Worm (Caenorhabditis elegans) whole organism, L1 larva: ENCODE data around the gene T22B7.22.
A peak's percentile ranks its signal among the peaks of the same experiment; 100 is the strongest.

Experiments
- C34B4.2 ChIP-seq: sonication (generic microtip); optimal IDR thresholded peaks from 2 replicates; lab custom pipeline; 2017; ENCODE audit warnings: mild to moderate bottlenecking, missing genetic modification characterization, missing compliant biosample characterization
- aha-1 ChIP-seq: fragments of 150-350 bp; optimal IDR thresholded peaks from 2 replicates; lab custom pipeline; 2014; ENCODE audit warnings: missing biosample characterization, missing genetic modification characterization
- alr-1 ChIP-seq: fragments of 200-800 bp; sonication (Bioruptor generic); optimal IDR thresholded peaks from 2 replicates; lab custom pipeline; 2018; ENCODE audit warnings: borderline replicate concordance, mild to moderate bottlenecking, missing genetic modification characterization, missing compliant biosample characterization
- ceh-63 ChIP-seq: fragments of 200-800 bp; sonication (Bioruptor generic); optimal IDR thresholded peaks from 2 replicates; lab custom pipeline; 2018; ENCODE audit warnings: mild to moderate bottlenecking, missing genetic modification characterization, missing compliant biosample characterization
- ceh-8 ChIP-seq: fragments of 200-800 bp; sonication (Bioruptor generic); optimal IDR thresholded peaks from 2 replicates; lab custom pipeline; 2018; ENCODE audit warnings: mild to moderate bottlenecking, missing genetic modification characterization, moderate library complexity, missing compliant biosample characterization
- ceh-90 ChIP-seq: sonication (generic microtip); optimal IDR thresholded peaks from 2 replicates; lab custom pipeline; 2016; ENCODE audit warnings: missing genetic modification characterization, missing compliant biosample characterization
- ces-1 ChIP-seq: fragments of 150-350 bp; optimal IDR thresholded peaks from 2 replicates; lab custom pipeline; 2014; ENCODE audit warnings: missing biosample characterization, missing genetic modification reagents, missing genetic modification characterization
- efl-1 ChIP-seq, 4 experiments: fragments of 150-350 bp; optimal IDR thresholded peaks in 3 of 4; peaks in 1 of 4; 1 replicate in 1 of 4; 2 replicates in 3 of 4; lab custom pipeline; 2014; ENCODE audit warnings: missing biosample characterization in 2 of 4, missing genetic modification characterization in 2 of 4, missing genetic modification reagents in 2 of 4
- egl-13 ChIP-seq: sonication (generic microtip); optimal IDR thresholded peaks from 2 replicates; lab custom pipeline; 2016; ENCODE audit warnings: missing genotype, missing genetic modification reagents, missing genetic modification characterization, missing compliant biosample characterization
- egl-27 ChIP-seq, 2 experiments: fragments of 150-350 bp in 1 of 2; sonication (generic microtip); optimal IDR thresholded peaks; 3 replicates each; lab custom pipeline; 2017 to 2018; ENCODE audit warnings: missing biosample characterization in 2 of 2, missing genetic modification characterization in 2 of 2, missing genetic modification reagents in 2 of 2
- elt-2 ChIP-seq: sonication (generic microtip); optimal IDR thresholded peaks from 2 replicates; lab custom pipeline; 2016; ENCODE audit warnings: missing genetic modification characterization, mild to moderate bottlenecking, inconsistent platforms, missing compliant biosample characterization, missing genetic modification reagents
- ets-5 ChIP-seq: fragments of 200-800 bp; sonication (Bioruptor generic); IDR thresholded peaks from 2 replicates; pipeline ENCODE4 v1.3.6; 2022; ENCODE audit warnings: missing genetic modification characterization, missing compliant biosample characterization
- fkh-10 ChIP-seq: sonication (generic microtip); optimal IDR thresholded peaks from 2 replicates; lab custom pipeline; 2017; ENCODE audit warnings: missing biosample characterization, missing genetic modification reagents, missing genetic modification characterization
- fkh-4 ChIP-seq: sonication (generic microtip); optimal IDR thresholded peaks from 2 replicates; lab custom pipeline; 2016; ENCODE audit warnings: missing compliant biosample characterization, missing genetic modification characterization, borderline replicate concordance
- fos-1 ChIP-seq: fragments of 150-350 bp; optimal IDR thresholded peaks from 2 replicates; lab custom pipeline; 2014; ENCODE audit warnings: missing biosample characterization, missing genetic modification characterization
- grh-1 ChIP-seq: fragments of 200-800 bp; sonication (Bioruptor generic); IDR thresholded peaks from 2 replicates; pipeline ENCODE4 v1.3.6; 2022; ENCODE audit warnings: missing genetic modification reagents, missing genetic modification characterization, missing compliant biosample characterization
- hlh-4 ChIP-seq: sonication (generic microtip); optimal IDR thresholded peaks from 2 replicates; lab custom pipeline; 2016; ENCODE audit warnings: mild to moderate bottlenecking, missing genetic modification characterization, missing compliant biosample characterization
- irx-1 ChIP-seq: sonication (generic microtip); optimal IDR thresholded peaks from 2 replicates; lab custom pipeline; 2016; ENCODE audit warnings: missing genetic modification characterization, missing compliant biosample characterization
- lin-14 ChIP-seq: fragments of 200-800 bp; sonication (Bioruptor generic); optimal IDR thresholded peaks from 2 replicates; lab custom pipeline; 2018; ENCODE audit warnings: mild to moderate bottlenecking, missing genetic modification characterization, moderate library complexity, missing compliant biosample characterization
- lsy-2 ChIP-seq, 2 experiments: fragments of 150-350 bp; optimal IDR thresholded peaks; 2 replicates each; lab custom pipeline; 2014; ENCODE audit warnings: missing biosample characterization in 2 of 2, missing genetic modification characterization in 2 of 2
- mef-2 ChIP-seq: fragments of 150-350 bp; optimal IDR thresholded peaks from 2 replicates; lab custom pipeline; 2014; ENCODE audit warnings: missing biosample characterization, missing genetic modification characterization
- nhr-11 ChIP-seq: fragments of 150-350 bp; optimal IDR thresholded peaks from 2 replicates; lab custom pipeline; 2014; ENCODE audit warnings: missing biosample characterization, missing genetic modification characterization
- nhr-237 ChIP-seq: fragments of 150-350 bp; optimal IDR thresholded peaks from 2 replicates; lab custom pipeline; 2014; ENCODE audit warnings: missing biosample characterization, missing genetic modification characterization
- nhr-28 ChIP-seq: fragments of 150-350 bp; optimal IDR thresholded peaks from 2 replicates; lab custom pipeline; 2014; ENCODE audit warnings: missing biosample characterization, missing genetic modification characterization
- nhr-85 ChIP-seq: sonication (generic microtip); peaks from one replicate; lab custom pipeline; 2016; ENCODE audit warnings: missing genetic modification characterization, inconsistent platforms, missing compliant biosample characterization
- nhr-90 ChIP-seq: sonication (generic microtip); optimal IDR thresholded peaks from 2 replicates; lab custom pipeline; 2016; ENCODE audit warnings: mild to moderate bottlenecking, missing genetic modification characterization, missing compliant biosample characterization; ENCODE audit not compliant: poor library complexity
- pag-3 ChIP-seq: sonication (generic microtip); optimal IDR thresholded peaks from 2 replicates; lab custom pipeline; 2017; ENCODE audit warnings: missing genetic modification characterization, mild to moderate bottlenecking, missing compliant biosample characterization, antibody characterized with exemption, borderline replicate concordance; ENCODE audit not compliant: insufficient read depth
- pqm-1 ChIP-seq: sonication (generic microtip); optimal IDR thresholded peaks from 3 replicates; lab custom pipeline; 2017; ENCODE audit warnings: missing biosample characterization, missing genetic modification characterization
- rnt-1 ChIP-seq: sonication (generic microtip); optimal IDR thresholded peaks from 2 replicates; lab custom pipeline; 2016; ENCODE audit warnings: mild to moderate bottlenecking, missing genetic modification characterization, moderate library complexity, missing compliant biosample characterization
- skn-1 ChIP-seq: fragments of 150-350 bp; optimal IDR thresholded peaks from 2 replicates; lab custom pipeline; 2014; ENCODE audit warnings: missing biosample characterization, missing genetic modification characterization
- snpc-4 ChIP-seq: fragments of 150-350 bp; optimal IDR thresholded peaks from 2 replicates; lab custom pipeline; 2014; ENCODE audit warnings: missing biosample characterization, missing genetic modification characterization
- sup-37 ChIP-seq: fragments of 200-800 bp; sonication (Bioruptor generic); optimal IDR thresholded peaks from 2 replicates; lab custom pipeline; 2018; ENCODE audit warnings: mild to moderate bottlenecking, missing genetic modification characterization, missing compliant biosample characterization
- swsn-7 ChIP-seq: sonication (generic microtip); optimal IDR thresholded peaks from 2 replicates; lab custom pipeline; 2016; ENCODE audit warnings: missing genetic modification characterization, missing compliant biosample characterization
- tbx-2 ChIP-seq: sonication (generic microtip); optimal IDR thresholded peaks from 2 replicates; lab custom pipeline; 2016; ENCODE audit warnings: missing genetic modification characterization, missing compliant biosample characterization
- unc-30 ChIP-seq: sonication (generic microtip); optimal IDR thresholded peaks from 2 replicates; lab custom pipeline; 2017; ENCODE audit warnings: missing biosample characterization, missing genetic modification characterization
- unc-62 ChIP-seq: fragments of 150-350 bp; optimal IDR thresholded peaks from 2 replicates; lab custom pipeline; 2014; ENCODE audit warnings: missing biosample characterization, missing genetic modification reagents, missing genetic modification characterization
- unc-86 ChIP-seq: sonication (generic microtip); optimal IDR thresholded peaks from 2 replicates; lab custom pipeline; 2016; ENCODE audit warnings: missing genetic modification characterization, missing compliant biosample characterization
- ztf-11 ChIP-seq, 2 experiments: sonication (generic microtip); optimal IDR thresholded peaks; 2 replicates each; lab custom pipeline; 2016 to 2017; ENCODE audit warnings: missing genetic modification characterization in 2 of 2, missing biosample characterization in 1 of 2, missing compliant biosample characterization in 1 of 2

The T22B7.22 gene

ce11 chrX:5647884-5648283, 11.9 kb upstream of the T22B7.22 start, which contains the start of gene srv-7:
srv-7 (minus strand) TSS chrX:5647984.
- TF ChIP-seq egl-27 (tag; optimal IDR thresholded peaks at IDR 0.05; lab: Kevin White, UChicago), result no peak
- TF ChIP-seq nhr-11 (tag; lab: Kevin White, UChicago), result no peak
- TF ChIP-seq pag-3 (tag; lab: Kevin White, UChicago), result no peak
- no peak for TF ChIP-seq lsy-2 (tag; optimal IDR thresholded peaks at IDR 0.05; lab: Kevin White, UChicago)
- TF ChIP-seq ces-1 (GFP tag; lab: Kevin White, UChicago), result no peak
- TF ChIP-seq ets-5 (GFP tag; lab: Robert Waterston, UW), result no peak
- no peak for TF ChIP-seq mef-2 (tag; lab: Kevin White, UChicago)
- no peak for TF ChIP-seq nhr-90 (tag; lab: Kevin White, UChicago)
- TF ChIP-seq fkh-10 (GFP tag; lab: Kevin White, UChicago), result no peak
- TF ChIP-seq alr-1 (tag; lab: Kevin White, UChicago), result no peak
- no peak for TF ChIP-seq egl-13 (tag; lab: Kevin White, UChicago)
- no peak for TF ChIP-seq aha-1 (tag; lab: Kevin White, UChicago)
- no peak for TF ChIP-seq ceh-8 (GFP tag; lab: Kevin White, UChicago)
- no peak for TF ChIP-seq skn-1 (tag; lab: Kevin White, UChicago)
- no peak for TF ChIP-seq unc-30

ce11 chrX:5653813-5654212, 6.0 kb upstream of the T22B7.22 start, which contains the start of gene T22B7.7:
T22B7.7 (minus strand) TSS chrX:5654074.
- TF ChIP-seq elt-2 (tag; lab: Kevin White, UChicago) (no peak), efl-1 (optimal IDR thresholded peaks at IDR 0.05; lab: Kevin White, UChicago) (no peak), efl-1 (GFP tag; optimal IDR thresholded peaks at IDR 0.05 in 1 of 2; lab: Kevin White, UChicago) (peak in 1 of 2 experiments; percentile 47), lin-14 (peak; percentile 21)

- TF ChIP-seq unc-62 (GFP tag; lab: Kevin White, UChicago), result no peak
- TF ChIP-seq efl-1 (optimal IDR thresholded peaks at IDR 0.05; lab: Kevin White, UChicago), result no peak
- TF ChIP-seq efl-1 (GFP tag; optimal IDR thresholded peaks at IDR 0.05 in 1 of 2; lab: Kevin White, UChicago), result peak in 1 of 2 experiments; percentile 62
These were observed 4.2 kb upstream of the T22B7.22 start for ce11 chrX:5655601-5656000.

- no peak for TF ChIP-seq nhr-237
- TF ChIP-seq ztf-11 (tag; optimal IDR thresholded peaks at IDR 0.05; lab: Kevin White, UChicago), result no peak
- peak; percentile 4 for TF ChIP-seq lin-14
- TF ChIP-seq pag-3 (tag; lab: Kevin White, UChicago), result peak; percentile 62
- no peak for TF ChIP-seq pqm-1
- no peak for TF ChIP-seq fkh-4 (tag; lab: Kevin White, UChicago)
- no peak for TF ChIP-seq nhr-28 (tag; lab: Kevin White, UChicago)
- TF ChIP-seq grh-1 (GFP tag; lab: Robert Waterston, UW), result no peak
- no peak for TF ChIP-seq aha-1 (tag; lab: Kevin White, UChicago)
- no peak for TF ChIP-seq efl-1 (optimal IDR thresholded peaks at IDR 0.05; lab: Kevin White, UChicago)
- peak in 1 of 2 experiments; percentile 28 for TF ChIP-seq efl-1 (GFP tag; optimal IDR thresholded peaks at IDR 0.05 in 1 of 2; lab: Kevin White, UChicago)
- no peak for TF ChIP-seq ceh-90 (tag; lab: Kevin White, UChicago)
- TF ChIP-seq rnt-1, result no peak
- TF ChIP-seq unc-86, result no peak
- TF ChIP-seq alr-1 (tag; lab: Kevin White, UChicago), result no peak
- no peak for TF ChIP-seq swsn-7 (tag; lab: Kevin White, UChicago)
These were observed 1.4 kb downstream of the T22B7.22 start for ce11 chrX:5661179-5661578.

ce11 chrX:5663537-5663936, 3.8 kb downstream of the T22B7.22 start, which contains the start of gene egl-13:
egl-13 (plus strand) TSS chrX:5663837.
- no peak for TF ChIP-seq ceh-63 (GFP tag; lab: Kevin White, UChicago)
- no peak for TF ChIP-seq nhr-85 (tag; lab: Kevin White, UChicago)
- TF ChIP-seq snpc-4 (tag; lab: Kevin White, UChicago), result no peak
- TF ChIP-seq unc-62 (GFP tag; lab: Kevin White, UChicago), result no peak
- TF ChIP-seq fkh-4 (tag; lab: Kevin White, UChicago), result no peak
- no peak for TF ChIP-seq irx-1 (tag; lab: Kevin White, UChicago)
- no peak for TF ChIP-seq C34B4.2
- TF ChIP-seq sup-37 (GFP tag; lab: Kevin White, UChicago), result no peak
- no peak for TF ChIP-seq fos-1 (tag; lab: Kevin White, UChicago)
- TF ChIP-seq hlh-4 (tag; lab: Kevin White, UChicago), result no peak
- TF ChIP-seq tbx-2, result no peak
- no peak for TF ChIP-seq aha-1 (tag; lab: Kevin White, UChicago)
- TF ChIP-seq skn-1 (tag; lab: Kevin White, UChicago), result no peak
- no peak for TF ChIP-seq egl-13 (tag; lab: Kevin White, UChicago)
